Worm (Caenorhabditis elegans): ENCODE measurements around the gene sorf-2.

ce11 chrIII:5338787-5339186 lies 12.4 kb downstream of the sorf-2 start:
- TF ChIP-seq Y53G8AR.9 (GFP tag; conservative IDR thresholded peaks at IDR 0.05) (no peak), snpc-4 (GFP tag; optimal IDR thresholded peaks at IDR 0.05) (no peak), snpc-4 (tag; optimal IDR thresholded peaks at IDR 0.05) (no peak), F49E8.2 (tag; optimal IDR thresholded peaks at IDR 0.05; ENCODE audit: insufficient read depth) (no peak), K11D2.4 (GFP tag; IDR thresholded peaks at IDR 0.05) (no peak)
